Worm (Caenorhabditis elegans): Measurements from ENCODE around the gene mars-1.

- no peak for TF ChIP-seq flt-1 (GFP tag; IDR thresholded peaks at IDR 0.05)
- no peak for TF ChIP-seq cog-1 (tag; optimal IDR thresholded peaks at IDR 0.05)
- no peak for TF ChIP-seq tab-1 (GFP tag; IDR thresholded peaks at IDR 0.05)
- TF ChIP-seq med-1 (GFP tag; optimal IDR thresholded peaks at IDR 0.05; ENCODE audit: insufficient read depth) = no peak
- no peak for TF ChIP-seq T22C8.4 (GFP tag; IDR thresholded peaks at IDR 0.05)
- TF ChIP-seq ref-1 (GFP tag; conservative IDR thresholded peaks at IDR 0.05) = no peak
Observed at ce11 chrIV:11649031-11649430, 13.7 kb upstream of the mars-1 start, which contains the start of gene ZK809.8.
